Worm (Caenorhabditis elegans): ENCODE measurements around the gene T07E3.4.

- TF ChIP-seq flt-1 (GFP tag; IDR thresholded peaks at IDR 0.05) (0 out of 2 replicates have a peak, but pooled peaks have one; percentile 39), ztf-29 (GFP tag; IDR thresholded peaks at IDR 0.05) (no peak), T22C8.4 (GFP tag; IDR thresholded peaks at IDR 0.05) (no peak), tab-1 (GFP tag; IDR thresholded peaks at IDR 0.05) (peak; percentile 60; the same call in 1 of the 2 replicates), ztf-23 (GFP tag; IDR thresholded peaks at IDR 0.05) (0 out of 2 replicates have a peak, but pooled peaks have one; percentile 65), med-1 (GFP tag; optimal IDR thresholded peaks at IDR 0.05; ENCODE audit: insufficient read depth) (no peak)
Measured at ce11 chrIII:6888497-6888896, 9.3 kb upstream of the T07E3.4 start.
